Worm (Caenorhabditis elegans): ENCODE results near the gene C05D11.8.

C05D11.8 gene

ce11 chrIII:6420995-6421404 is 6.1 kb downstream of the C05D11.8 start (continued):
- TF ChIP-seq dox-1 (GFP tag; IDR thresholded peaks at IDR 0.05), result peak; percentile 80
- TF ChIP-seq let-607 (tag; optimal IDR thresholded peaks at IDR 0.05), result peak in 1 of 2 experiments; percentile 70
- TF ChIP-seq akir-1 (GFP tag; optimal IDR thresholded peaks at IDR 0.05), result no peak
- peak; percentile 63 for TF ChIP-seq tbp1 (GFP tag; optimal IDR thresholded peaks at IDR 0.05)
- TF ChIP-seq pbrm-1 (GFP tag; IDR thresholded peaks at IDR 0.05), result peak; percentile 80
- no peak for TF ChIP-seq nhr-120 (GFP tag; IDR thresholded peaks at IDR 0.05)
- TF ChIP-seq ztf-28 (GFP tag; IDR thresholded peaks at IDR 0.05), result no peak
- no peak for TF ChIP-seq hlh-12 (tag; optimal IDR thresholded peaks at IDR 0.05)
- TF ChIP-seq Y95B8A.8 (GFP tag; IDR thresholded peaks at IDR 0.05), result peak; percentile 35; the same call in 1 of the 2 replicates
- peak; percentile 99 for TF ChIP-seq hmg-1.2 (GFP tag; IDR thresholded peaks at IDR 0.05)
- no peak for TF ChIP-seq snpc-3.4 (tag; optimal IDR thresholded peaks at IDR 0.05)
- TF ChIP-seq nhr-27 (tag; optimal IDR thresholded peaks at IDR 0.05), result no peak
- no peak for TF ChIP-seq D2030.7 (GFP tag; IDR thresholded peaks at IDR 0.05)
- TF ChIP-seq ztf-25 (GFP tag; IDR thresholded peaks at IDR 0.05), result no peak
- TF ChIP-seq F23B12.7 (tag; optimal IDR thresholded peaks at IDR 0.05; ENCODE audit: insufficient read depth), result peak; percentile 0
- no peak for TF ChIP-seq Y53F4B.3 (GFP tag; IDR thresholded peaks at IDR 0.05)
- no peak for TF ChIP-seq attf-6 (GFP tag; IDR thresholded peaks at IDR 0.05)
- no peak for TF ChIP-seq mel-28 (tag; optimal IDR thresholded peaks at IDR 0.05; ENCODE audit: borderline replicate concordance)
- no peak for TF ChIP-seq snpc-1.3 (tag; optimal IDR thresholded peaks at IDR 0.05; ENCODE audit: insufficient read depth)
- TF ChIP-seq atf-7 (tag; optimal IDR thresholded peaks at IDR 0.05), result peak; percentile 85
- no peak for TF ChIP-seq lag-1 (GFP tag; IDR thresholded peaks at IDR 0.05)
- no peak for TF ChIP-seq bed-2 (GFP tag; IDR thresholded peaks at IDR 0.05)
- TF ChIP-seq F55B11.4 (tag; optimal IDR thresholded peaks at IDR 0.05; ENCODE audit: borderline replicate concordance, insufficient read depth), result no peak
- TF ChIP-seq nfyb-1 (GFP tag; IDR thresholded peaks at IDR 0.05), result peak; percentile 90
- TF ChIP-seq ccch-3 (GFP tag; optimal IDR thresholded peaks at IDR 0.05), result no peak
- peak; percentile 24; the same call in 1 of the 2 replicates for TF ChIP-seq hmg-20 (GFP tag; IDR thresholded peaks at IDR 0.05)
- TF ChIP-seq F52B5.7 (tag; optimal IDR thresholded peaks at IDR 0.05), result no peak
- TF ChIP-seq zim-3 (tag; optimal IDR thresholded peaks at IDR 0.05), result no peak
- no peak for TF ChIP-seq F57C9.4 (tag; optimal IDR thresholded peaks at IDR 0.05)
- no peak for TF ChIP-seq ceh-58 (GFP tag; IDR thresholded peaks at IDR 0.05)
- no peak for TF ChIP-seq dpff-1 (tag; optimal IDR thresholded peaks at IDR 0.05)
- TF ChIP-seq madf-3 (GFP tag; IDR thresholded peaks at IDR 0.05), result 0 out of 2 replicates have a peak, but pooled peaks have one; percentile 55
- peak; percentile 41; the same call in 1 of the 2 replicates for TF ChIP-seq rcor-1 (GFP tag; IDR thresholded peaks at IDR 0.05)
- peak; percentile 84 for TF ChIP-seq tlf-1 (GFP tag; optimal IDR thresholded peaks at IDR 0.05)
- TF ChIP-seq athp-1 (tag; optimal IDR thresholded peaks at IDR 0.05), result no peak
- TF ChIP-seq B0336.3 (GFP tag; IDR thresholded peaks at IDR 0.05), result peak; percentile 88
- TF ChIP-seq zfh-2 (GFP tag; conservative IDR thresholded peaks at IDR 0.05), result peak; percentile 97
- TF ChIP-seq K11D2.4 (GFP tag; IDR thresholded peaks at IDR 0.05), result peak; percentile 85
- TF ChIP-seq rec-8 (tag; optimal IDR thresholded peaks at IDR 0.05), result no peak
- no peak for TF ChIP-seq egl-18 (GFP tag; IDR thresholded peaks at IDR 0.05)
- peak; percentile 92 for TF ChIP-seq ekl-4 (GFP tag; IDR thresholded peaks at IDR 0.05)
- peak; percentile 64 for TF ChIP-seq attf-5 (GFP tag; optimal IDR thresholded peaks at IDR 0.05)
- TF ChIP-seq B0019.2 (GFP tag; conservative IDR thresholded peaks at IDR 0.05), result no peak
- TF ChIP-seq ztf-18 (tag; optimal IDR thresholded peaks at IDR 0.05), result peak; percentile 38
- TF ChIP-seq nhr-179 (tag; optimal IDR thresholded peaks at IDR 0.05), result no peak
- TF ChIP-seq die-1 (tag; optimal IDR thresholded peaks at IDR 0.05), result no peak
- TF ChIP-seq F37B4.10 (GFP tag; IDR thresholded peaks at IDR 0.05), result no peak
- TF ChIP-seq ets-4 (GFP tag; optimal IDR thresholded peaks at IDR 0.05), result peak; percentile 74
- no peak for TF ChIP-seq cebp-2 (GFP tag; IDR thresholded peaks at IDR 0.05)
